Worm (Caenorhabditis elegans) whole organism, young adult: ENCODE measurements around the gene C30A5.16.

Source experiments
- B0019.2 ChIP-seq: fragments of 200-800 bp; sonication (Bioruptor generic); conservative IDR thresholded peaks from 2 replicates; pipeline ENCODE4 v1.3.6; 2022; ENCODE audit warnings: missing genetic modification reagents, missing genetic modification characterization, missing compliant biosample characterization
- B0035.1 ChIP-seq: sonication (generic microtip); optimal IDR thresholded peaks from 2 replicates; lab custom pipeline; 2016; ENCODE audit warnings: missing genetic modification characterization, mild to moderate bottlenecking, missing compliant biosample characterization, missing genotype, missing genetic modification reagents
- B0261.1 ChIP-seq: sonication (generic microtip); optimal IDR thresholded peaks from 2 replicates; lab custom pipeline; 2016; ENCODE audit warnings: mild to moderate bottlenecking, missing genetic modification characterization, moderate library complexity, missing compliant biosample characterization
- C06A6.2 ChIP-seq: fragments of 200-800 bp; sonication (Bioruptor generic); conservative IDR thresholded peaks from 2 replicates; pipeline ENCODE4 v1.3.6; 2022; ENCODE audit warnings: missing genetic modification characterization, missing compliant biosample characterization
- C17E4.6 ChIP-seq: fragments of 200-800 bp; sonication (Bioruptor generic); IDR thresholded peaks from 2 replicates; pipeline ENCODE4 v1.3.6; 2022; ENCODE audit warnings: missing genetic modification reagents, missing genetic modification characterization, missing compliant biosample characterization
- F10E7.11 ChIP-seq: sonication (generic microtip); optimal IDR thresholded peaks from 2 replicates; lab custom pipeline; 2017; ENCODE audit warnings: mild to moderate bottlenecking, missing genetic modification characterization, moderate library complexity, missing compliant biosample characterization
- F52B5.7 ChIP-seq: sonication (generic microtip); optimal IDR thresholded peaks from 2 replicates; lab custom pipeline; 2016; ENCODE audit warnings: mild to moderate bottlenecking, missing genetic modification characterization, missing compliant biosample characterization
- Y79H2A.3 ChIP-seq: fragments of 200-800 bp; sonication (Bioruptor generic); conservative IDR thresholded peaks from 2 replicates; pipeline ENCODE4 v1.3.6; 2022; ENCODE audit warnings: missing genetic modification reagents, missing genetic modification characterization, missing compliant biosample characterization
- akir-1 ChIP-seq: fragments of 200-800 bp; sonication (Bioruptor generic); optimal IDR thresholded peaks from 2 replicates; lab custom pipeline; 2018; ENCODE audit warnings: mild to moderate bottlenecking, missing genetic modification characterization, moderate library complexity, missing compliant biosample characterization
- bed-2 ChIP-seq: fragments of 200-800 bp; sonication (Bioruptor generic); IDR thresholded peaks from 2 replicates; pipeline ENCODE4 v1.3.6; 2022; ENCODE audit warnings: missing genetic modification reagents, missing genetic modification characterization, missing compliant biosample characterization
- cebp-1 ChIP-seq, 2 experiments: fragments of 200-800 bp in 1 of 2; sonication (Bioruptor generic) in 1 of 2; sonication (generic microtip) in 1 of 2; IDR thresholded peaks in 1 of 2; optimal IDR thresholded peaks in 1 of 2; 2 replicates each; pipeline versions ENCODE4 v1.3.6 to Lab custom; 2017 to 2022; ENCODE audit warnings: missing compliant biosample characterization in 2 of 2, missing genetic modification characterization in 2 of 2, mild to moderate bottlenecking in 1 of 2, missing genetic modification reagents in 1 of 2, moderate library complexity in 1 of 2
- ceh-79 ChIP-seq: sonication (generic microtip); optimal IDR thresholded peaks from 2 replicates; lab custom pipeline; 2017; ENCODE audit warnings: mild to moderate bottlenecking, missing genetic modification characterization, missing compliant biosample characterization
- chd-7 ChIP-seq: sonication (generic microtip); optimal IDR thresholded peaks from 2 replicates; lab custom pipeline; 2016; ENCODE audit warnings: mild to moderate bottlenecking, missing genetic modification characterization, moderate library complexity, missing compliant biosample characterization
- dox-1 ChIP-seq: fragments of 200-800 bp; sonication (Bioruptor generic); IDR thresholded peaks from 2 replicates; pipeline ENCODE4 v1.3.6; 2022; ENCODE audit warnings: missing genetic modification reagents, missing genetic modification characterization, missing compliant biosample characterization
- efl-1 ChIP-seq: fragments of 150-350 bp; optimal IDR thresholded peaks from 2 replicates; lab custom pipeline; 2014; ENCODE audit warnings: missing biosample characterization, missing genetic modification reagents, missing genetic modification characterization
- egrh-3 ChIP-seq: fragments of 200-800 bp; sonication (Bioruptor generic); IDR thresholded peaks from 2 replicates; pipeline ENCODE4 v1.3.6; 2022; ENCODE audit warnings: missing genetic modification reagents, missing genetic modification characterization, missing compliant biosample characterization
- ekl-4 ChIP-seq: fragments of 200-800 bp; sonication (Bioruptor generic); IDR thresholded peaks from 2 replicates; pipeline ENCODE4 v1.3.6; 2022; ENCODE audit warnings: missing genetic modification reagents, missing genetic modification characterization, missing compliant biosample characterization
- him-1 ChIP-seq: sonication (generic microtip); optimal IDR thresholded peaks from 2 replicates; lab custom pipeline; 2016; ENCODE audit warnings: missing genotype, missing genetic modification reagents, missing genetic modification characterization, missing compliant biosample characterization
- hmg-20 ChIP-seq: fragments of 200-800 bp; sonication (Bioruptor generic); IDR thresholded peaks from 2 replicates; pipeline ENCODE4 v1.3.6; 2022; ENCODE audit warnings: missing genetic modification reagents, missing genetic modification characterization, missing compliant biosample characterization
- lag-1 ChIP-seq: fragments of 200-800 bp; sonication (Bioruptor generic); IDR thresholded peaks from 2 replicates; pipeline ENCODE4 v1.3.6; 2022; ENCODE audit warnings: missing genetic modification reagents, missing genetic modification characterization, missing compliant biosample characterization
- let-526 ChIP-seq: fragments of 200-800 bp; sonication (Bioruptor generic); IDR thresholded peaks from 2 replicates; pipeline ENCODE4 v1.3.6; 2022; ENCODE audit warnings: missing genetic modification reagents, missing genetic modification characterization, missing compliant biosample characterization
- let-607 ChIP-seq, 2 experiments: fragments of 200-800 bp in 1 of 2; sonication (Bioruptor generic) in 1 of 2; sonication (generic microtip) in 1 of 2; optimal IDR thresholded peaks; 2 replicates each; lab custom pipeline; 2016 to 2018; ENCODE audit warnings: mild to moderate bottlenecking in 2 of 2, missing compliant biosample characterization in 2 of 2, missing genetic modification characterization in 2 of 2, moderate library complexity in 2 of 2, missing genotype in 1 of 2
- lin-40 ChIP-seq: sonication (generic microtip); optimal IDR thresholded peaks from 2 replicates; lab custom pipeline; 2016; ENCODE audit warnings: missing genetic modification characterization, mild to moderate bottlenecking, missing compliant biosample characterization, missing genotype, missing genetic modification reagents
- lsy-27 ChIP-seq: sonication (generic microtip); optimal IDR thresholded peaks from 2 replicates; lab custom pipeline; 2017; ENCODE audit warnings: missing genetic modification characterization, mild to moderate bottlenecking, missing compliant biosample characterization, antibody characterized with exemption, missing genotype, borderline replicate concordance; ENCODE audit not compliant: insufficient read depth
- mcd-1 ChIP-seq: fragments of 200-800 bp; sonication (Bioruptor generic); IDR thresholded peaks from 2 replicates; pipeline ENCODE4 v1.3.6; 2022; ENCODE audit warnings: missing genetic modification reagents, missing genetic modification characterization, missing compliant biosample characterization
- nfya-2 ChIP-seq: fragments of 200-800 bp; sonication (Bioruptor generic); IDR thresholded peaks from 2 replicates; pipeline ENCODE4 v1.3.6; 2022; ENCODE audit warnings: missing genetic modification reagents, missing genetic modification characterization, missing compliant biosample characterization
- nfyb-1 ChIP-seq: fragments of 200-800 bp; sonication (Bioruptor generic); IDR thresholded peaks from 2 replicates; pipeline ENCODE4 v1.3.6; 2022; ENCODE audit warnings: missing genetic modification reagents, missing genetic modification characterization, missing compliant biosample characterization
- nhr-179 ChIP-seq: sonication (generic microtip); optimal IDR thresholded peaks from 2 replicates; lab custom pipeline; 2016; ENCODE audit warnings: mild to moderate bottlenecking, missing genetic modification characterization, missing compliant biosample characterization
- pha-4 ChIP-seq: fragments of 150-350 bp; sonication (generic microtip); optimal IDR thresholded peaks from 2 replicates; lab custom pipeline; 2014; ENCODE audit warnings: missing biosample characterization, missing genetic modification reagents, missing genetic modification characterization
- repo-1 ChIP-seq: sonication (generic microtip); optimal IDR thresholded peaks from 2 replicates; lab custom pipeline; 2017; ENCODE audit warnings: mild to moderate bottlenecking, missing genetic modification characterization, missing compliant biosample characterization
- sdz-38 ChIP-seq: sonication (generic microtip); optimal IDR thresholded peaks from 2 replicates; lab custom pipeline; 2016; ENCODE audit warnings: missing genotype, missing genetic modification characterization, missing compliant biosample characterization
- snpc-1.3 ChIP-seq: sonication (generic microtip); optimal IDR thresholded peaks from 2 replicates; lab custom pipeline; 2017; ENCODE audit warnings: missing genetic modification characterization, mild to moderate bottlenecking, missing compliant biosample characterization, antibody characterized with exemption, moderate library complexity, missing genotype, missing genetic modification reagents; ENCODE audit not compliant: insufficient read depth
- unc-62 ChIP-seq: fragments of 150-350 bp; optimal IDR thresholded peaks from 2 replicates; lab custom pipeline; 2014; ENCODE audit warnings: missing biosample characterization, missing genetic modification reagents, missing genetic modification characterization
- zfh-2 ChIP-seq: fragments of 200-800 bp; sonication (Bioruptor generic); conservative IDR thresholded peaks from 2 replicates; pipeline ENCODE4 v1.3.6; 2022; ENCODE audit warnings: missing genetic modification reagents, missing genetic modification characterization, missing compliant biosample characterization
- zim-3 ChIP-seq: sonication (generic microtip); optimal IDR thresholded peaks from 2 replicates; lab custom pipeline; 2017; ENCODE audit warnings: mild to moderate bottlenecking, missing genetic modification characterization, moderate library complexity, missing compliant biosample characterization
- ztf-28 ChIP-seq: fragments of 200-800 bp; sonication (Bioruptor generic); IDR thresholded peaks from 2 replicates; pipeline ENCODE4 v1.3.6; 2022; ENCODE audit warnings: missing genetic modification reagents, missing genetic modification characterization, missing compliant biosample characterization
- ztf-3 ChIP-seq: fragments of 200-800 bp; sonication (Bioruptor generic); optimal IDR thresholded peaks from 2 replicates; lab custom pipeline; 2018; ENCODE audit warnings: mild to moderate bottlenecking, missing genetic modification characterization, missing compliant biosample characterization
- ztf-6 ChIP-seq: fragments of 200-800 bp; sonication (Bioruptor generic); IDR thresholded peaks from 2 replicates; pipeline ENCODE4 v1.3.6; 2022; ENCODE audit warnings: missing genetic modification reagents, missing genetic modification characterization, missing compliant biosample characterization

The C30A5.16 gene

DNA sequence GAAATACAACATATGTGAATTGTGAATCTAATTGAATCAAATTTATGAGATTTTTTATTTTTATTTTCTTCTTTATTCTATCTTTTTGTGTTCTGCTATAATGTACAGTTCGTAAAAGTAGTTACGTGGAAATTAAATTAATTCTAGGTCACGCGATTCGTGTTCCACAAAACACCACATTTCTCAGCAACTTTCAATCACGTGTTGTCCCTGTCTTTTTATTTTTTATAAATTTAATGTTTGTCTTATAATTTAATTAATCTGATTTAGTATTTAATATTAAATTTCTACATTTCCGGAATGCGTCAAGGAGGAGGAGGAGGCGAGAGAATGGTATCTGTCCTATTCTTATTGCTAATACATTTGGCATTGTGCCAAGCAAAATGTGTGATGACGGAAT is 40.0 kb downstream of the C30A5.16 start, which contains the start of gene ncr-2:
Gene ncr-2, plus strand, starts transcription at position 301 of the 400 bp plus-strand sequence.
- TF ChIP-seq bed-2 (GFP tag; lab: Robert Waterston, UW) (no peak), akir-1 (GFP tag; lab: Kevin White, UChicago) (no peak), nfya-2 (no peak), C17E4.6 (no peak), him-1 (tag; lab: Kevin White, UChicago) (no peak), F10E7.11 (tag; lab: Kevin White, UChicago) (no peak), lsy-27 (no peak), nhr-179 (no peak), B0019.2 (GFP tag; lab: Robert Waterston, UW) (no peak), zim-3 (tag; lab: Kevin White, UChicago) (no peak), B0035.1 (tag; lab: Kevin White, UChicago) (no peak), sdz-38 (tag; lab: Kevin White, UChicago) (no peak), ztf-6 (GFP tag; lab: Robert Waterston, UW) (no peak), C06A6.2 (no peak), pha-4 (no peak), B0261.1 (no peak)

DNA sequence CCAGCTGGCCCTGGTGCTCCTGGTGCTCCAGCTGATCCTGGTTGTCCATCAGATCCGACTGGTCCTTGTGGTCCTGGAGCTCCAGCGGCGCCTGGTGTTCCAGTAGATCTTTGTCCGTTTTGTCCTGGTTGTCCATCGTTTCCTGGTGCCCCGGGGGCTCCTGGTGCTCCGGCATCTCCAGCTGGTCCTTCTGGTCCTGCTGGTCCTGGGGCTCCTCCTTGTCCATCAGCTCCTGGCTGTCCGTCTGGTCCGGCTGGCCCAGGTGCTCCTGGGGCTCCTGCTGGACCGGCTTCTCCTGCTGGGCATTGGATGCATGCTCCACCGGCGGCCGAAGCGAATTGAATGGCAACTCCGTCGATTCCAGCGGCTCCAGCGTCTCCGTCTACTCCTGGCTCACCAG is 44.6 kb downstream of the C30A5.16 start:
- no peak for TF ChIP-seq ekl-4
- TF ChIP-seq hmg-20 (GFP tag; lab: Robert Waterston, UW) = no peak
- TF ChIP-seq ztf-3 (GFP tag; lab: Kevin White, UChicago) = no peak
- 0 out of 2 replicates have a peak, but pooled peaks have one; percentile 9 for TF ChIP-seq nfyb-1 (GFP tag; lab: Robert Waterston, UW)
- TF ChIP-seq chd-7 = no peak
- peak; percentile 95 for TF ChIP-seq zfh-2 (GFP tag; lab: Robert Waterston, UW)
- 0 out of 2 replicates have a peak, but pooled peaks have one; percentile 23 for TF ChIP-seq dox-1 (GFP tag; lab: Robert Waterston, UW)
- peak; percentile 27; the same call in 1 of the 2 replicates for TF ChIP-seq mcd-1 (GFP tag; lab: Robert Waterston, UW)
- no peak for TF ChIP-seq repo-1 (tag; lab: Kevin White, UChicago)
- no peak for TF ChIP-seq ztf-28
- no peak for TF ChIP-seq efl-1 (GFP tag; lab: Kevin White, UChicago)
- TF ChIP-seq egrh-3 = peak; percentile 97
- TF ChIP-seq F52B5.7 (tag; lab: Kevin White, UChicago) = peak; percentile 44

DNA sequence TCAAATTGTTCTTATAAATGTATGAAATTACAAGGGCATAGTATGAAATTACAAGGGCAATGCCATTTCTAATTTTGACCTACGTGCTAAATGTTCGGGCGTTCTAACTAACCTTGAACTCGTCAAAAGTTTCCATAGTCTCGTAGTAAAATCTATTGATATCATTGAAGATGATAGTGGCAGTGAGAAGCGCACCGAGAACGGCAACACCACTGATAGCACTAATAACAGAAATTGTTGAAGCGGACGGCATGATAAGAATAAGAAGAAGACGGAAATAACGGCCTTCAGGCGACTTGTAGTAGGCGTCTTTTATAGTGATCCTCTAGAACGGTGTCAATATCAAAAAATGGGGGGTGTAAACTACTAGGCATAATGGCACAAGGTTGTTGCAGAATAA is 45.4 kb downstream of the C30A5.16 start, which contains the start of gene col-91:
Gene col-91, minus strand, starts transcription at position 288 of the 400 bp plus-strand sequence.
- TF ChIP-seq let-607 (tag; optimal IDR thresholded peaks at IDR 0.05; lab: Kevin White, UChicago) (no peak), ztf-3 (GFP tag; lab: Kevin White, UChicago) (no peak), lag-1 (GFP tag; lab: Robert Waterston, UW) (no peak), repo-1 (tag; lab: Kevin White, UChicago) (no peak), ztf-28 (no peak), let-526 (GFP tag; lab: Robert Waterston, UW) (no peak), dox-1 (GFP tag; lab: Robert Waterston, UW) (no peak), ceh-79 (tag; lab: Kevin White, UChicago) (no peak)

DNA sequence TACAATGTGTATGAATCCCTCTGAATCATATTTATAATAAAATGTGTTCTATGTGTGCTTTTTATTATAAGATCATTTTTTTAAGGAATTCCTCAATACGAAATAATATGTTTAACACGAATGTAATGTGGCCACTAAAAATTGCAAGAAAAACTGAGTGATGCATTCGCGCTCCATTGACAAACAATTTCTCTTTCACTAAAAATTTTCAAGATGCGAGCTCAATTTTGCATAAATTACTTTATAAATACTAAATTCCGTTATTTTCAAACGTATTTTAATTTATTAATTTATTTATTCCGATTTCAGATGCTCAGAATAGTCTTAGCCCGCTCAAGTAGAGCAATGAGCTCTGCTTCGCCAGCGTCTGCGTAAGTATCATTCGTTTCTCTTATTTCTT is 47.7 kb downstream of the C30A5.16 start, which contains the start of gene mrps-9:
Gene mrps-9, plus strand, starts transcription at position 310 of the 400 bp plus-strand sequence.
- TF ChIP-seq F52B5.7 (tag; lab: Kevin White, UChicago) (no peak), cebp-1 (GFP tag; IDR thresholded peaks at IDR 0.05; lab: Robert Waterston, UW) (no peak), cebp-1 (tag; optimal IDR thresholded peaks at IDR 0.05; lab: Kevin White, UChicago) (no peak), mcd-1 (GFP tag; lab: Robert Waterston, UW) (peak; percentile 86), snpc-1.3 (no peak), unc-62 (GFP tag; lab: Kevin White, UChicago) (no peak), lin-40 (no peak), Y79H2A.3 (no peak)
